Worm (Caenorhabditis elegans): ENCODE measurements around the gene Y43F8C.11.
"Not testable (repeated sequence)": the region's sequence is repeated elsewhere in the genome, so short reads cannot be mapped to it uniquely, and the experiment has no call there.

The Y43F8C.11 gene

ce11 chrV:19710514-19710913, 40.5 kb downstream of the Y43F8C.11 start, which contains the start of gene Y43F8C.15:
Gene Y43F8C.15, minus strand, starts transcription at chrV:19710614.
- TF ChIP-seq lag-1 (GFP tag; IDR thresholded peaks at IDR 0.05); snpc-3.4 (tag; optimal IDR thresholded peaks at IDR 0.05); hlh-26 (GFP tag; conservative IDR thresholded peaks at IDR 0.05): not testable (repeated sequence)

DNA sequence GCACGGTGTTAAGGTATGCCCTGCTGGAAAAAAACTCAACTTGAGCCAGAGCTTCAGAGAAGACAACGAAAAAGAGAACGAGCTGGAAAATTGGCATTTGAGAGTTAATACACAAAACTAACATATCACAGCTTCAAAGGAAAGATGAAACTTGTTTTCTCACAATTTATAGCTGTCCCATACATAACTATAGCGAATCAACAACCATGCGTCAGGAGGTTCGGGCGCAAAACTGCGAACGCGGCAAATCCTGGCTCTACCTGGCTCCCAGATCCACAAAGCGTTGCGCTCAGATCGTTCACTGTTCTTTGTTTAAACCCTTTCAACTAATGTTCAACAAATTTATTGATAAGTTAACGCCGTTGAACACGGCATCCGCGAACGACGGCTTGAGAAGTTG, 41.6 kb downstream of the Y43F8C.11 start, which contains the start of gene Y43F8C.23:
Y43F8C.23 (minus strand) TSS at position 101 of the 400 bp plus-strand sequence.
- TF ChIP-seq Y79H2A.3 (GFP tag; conservative IDR thresholded peaks at IDR 0.05); Y67H2A.10 (GFP tag; conservative IDR thresholded peaks at IDR 0.05); egl-18 (GFP tag; IDR thresholded peaks at IDR 0.05): not testable (repeated sequence)

ce11 chrV:19715419-19715818, 45.4 kb downstream of the Y43F8C.11 start, which contains the start of gene Y43F8C.16:
Gene Y43F8C.16, minus strand, starts transcription at chrV:19715519.
- TF ChIP-seq dpl-1 (GFP tag; optimal IDR thresholded peaks at IDR 0.05), result no peak
- TF ChIP-seq lir-1 (GFP tag; conservative IDR thresholded peaks at IDR 0.05), result no peak
- TF ChIP-seq snpc-4 (GFP tag; optimal IDR thresholded peaks at IDR 0.05), result no peak
- no peak for TF ChIP-seq snpc-4 (tag; optimal IDR thresholded peaks at IDR 0.05)
- no peak for TF ChIP-seq egl-18 (GFP tag; IDR thresholded peaks at IDR 0.05)
- no peak for TF ChIP-seq ztf-22 (GFP tag; optimal IDR thresholded peaks at IDR 0.05)
- TF ChIP-seq unc-130 (GFP tag; optimal IDR thresholded peaks at IDR 0.05), result no peak
- TF ChIP-seq repo-1 (tag; optimal IDR thresholded peaks at IDR 0.05), result no peak
- no peak for TF ChIP-seq snpc-1.1 (tag; optimal IDR thresholded peaks at IDR 0.05; ENCODE audit: insufficient read depth)
- TF ChIP-seq madf-8 (GFP tag; conservative IDR thresholded peaks at IDR 0.05), result no peak
- no peak for TF ChIP-seq B0336.3 (GFP tag; IDR thresholded peaks at IDR 0.05)
- TF ChIP-seq nhr-80 (tag; optimal IDR thresholded peaks at IDR 0.05), result no peak
- no peak for TF ChIP-seq gei-17 (GFP tag; optimal IDR thresholded peaks at IDR 0.05)

- no peak for TF ChIP-seq T26A5.8 (tag; optimal IDR thresholded peaks at IDR 0.05)
- 0 out of 2 replicates have a peak, but pooled peaks have one; percentile 43 for TF ChIP-seq cebp-2 (GFP tag; IDR thresholded peaks at IDR 0.05)
- TF ChIP-seq nhr-80 (tag; optimal IDR thresholded peaks at IDR 0.05), result no peak
- no peak for TF ChIP-seq him-1 (tag; optimal IDR thresholded peaks at IDR 0.05)
- no peak for TF ChIP-seq cebp-1 (GFP tag; IDR thresholded peaks at IDR 0.05)
- no peak for TF ChIP-seq cebp-1 (tag; optimal IDR thresholded peaks at IDR 0.05)
- no peak for TF ChIP-seq nhr-27 (tag; optimal IDR thresholded peaks at IDR 0.05)
- TF ChIP-seq ceh-27 (GFP tag; optimal IDR thresholded peaks at IDR 0.05), result no peak
- TF ChIP-seq snpc-1.1 (tag; optimal IDR thresholded peaks at IDR 0.05; ENCODE audit: insufficient read depth), result no peak
Measured at ce11 chrV:19715847-19716246, 45.8 kb downstream of the Y43F8C.11 start, which contains the start of gene Y43F8C.17. Gene Y43F8C.17, plus strand, starts transcription at chrV:19716147.

ce11 chrV:19717933-19718332, 47.9 kb downstream of the Y43F8C.11 start:
- no peak for TF ChIP-seq tlf-1 (GFP tag; optimal IDR thresholded peaks at IDR 0.05)
- peak; percentile 23 for TF ChIP-seq nhr-80 (tag; optimal IDR thresholded peaks at IDR 0.05)

ce11 chrV:19718660-19719059, 48.6 kb downstream of the Y43F8C.11 start:
- TF ChIP-seq snpc-4 (GFP tag; optimal IDR thresholded peaks at IDR 0.05) (no peak), snpc-4 (tag; optimal IDR thresholded peaks at IDR 0.05) (no peak), K12H6.12 (tag; optimal IDR thresholded peaks at IDR 0.05) (no peak), snpc-3.4 (tag; optimal IDR thresholded peaks at IDR 0.05) (no peak), efl-1 (GFP tag; optimal IDR thresholded peaks at IDR 0.05) (no peak), Y53G8AR.9 (GFP tag; conservative IDR thresholded peaks at IDR 0.05) (no peak), mel-28 (tag; optimal IDR thresholded peaks at IDR 0.05; ENCODE audit: borderline replicate concordance) (no peak), atf-7 (tag; optimal IDR thresholded peaks at IDR 0.05) (no peak), let-607 (tag; optimal IDR thresholded peaks at IDR 0.05) (no peak), F55B11.4 (tag; optimal IDR thresholded peaks at IDR 0.05; ENCODE audit: borderline replicate concordance, insufficient read depth) (no peak), lsl-1 (GFP tag; optimal IDR thresholded peaks at IDR 0.05) (no peak), madf-10 (tag; optimal IDR thresholded peaks at IDR 0.05) (no peak), hmg-1.2 (GFP tag; IDR thresholded peaks at IDR 0.05) (no peak), ceh-79 (tag; optimal IDR thresholded peaks at IDR 0.05) (no peak), unc-130 (GFP tag; optimal IDR thresholded peaks at IDR 0.05) (no peak), hlh-26 (GFP tag; conservative IDR thresholded peaks at IDR 0.05) (no peak), ceh-100 (GFP tag; IDR thresholded peaks at IDR 0.05) (no peak), pbrm-1 (GFP tag; IDR thresholded peaks at IDR 0.05) (no peak), gei-17 (GFP tag; optimal IDR thresholded peaks at IDR 0.05) (no peak)
